Fruit fly (Drosophila melanogaster): ENCODE data around the gene Pfdn6.

DNA sequence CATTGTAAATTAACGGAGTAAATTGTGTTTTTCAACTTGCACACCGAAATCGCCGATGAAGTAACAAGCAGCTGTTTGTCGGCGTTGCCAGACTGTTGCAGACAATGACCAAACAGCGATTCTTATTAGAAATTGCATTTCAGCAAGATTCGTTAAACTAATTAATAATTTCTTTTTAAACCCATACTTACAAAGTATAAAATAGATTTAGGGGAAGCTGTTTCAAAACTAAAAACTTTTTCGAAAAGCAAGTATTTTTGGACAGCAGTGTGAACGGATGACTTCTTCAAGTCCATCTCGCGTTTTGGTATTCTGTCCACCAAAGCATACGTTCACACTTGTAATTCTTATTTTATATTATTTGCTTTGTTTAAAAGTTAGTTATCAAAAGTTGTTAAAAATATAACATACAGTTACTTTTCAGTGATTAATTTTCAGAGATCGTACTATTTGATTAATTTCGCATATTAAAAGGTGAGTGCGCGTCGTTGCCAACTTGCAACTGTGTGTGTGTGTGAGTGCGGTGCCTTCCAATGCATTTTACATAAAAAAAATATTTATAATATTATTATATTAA is 5.1 kb downstream of the Pfdn6 start, which contains the start of the genes CG8004 and RhoGDI:
- TF ChIP-seq Eip75B (GFP tag; optimal IDR thresholded peaks at IDR 0.05) (peak; percentile 61), CG8319 (GFP tag; optimal IDR thresholded peaks at IDR 0.05) (no peak), fd85E (GFP tag; optimal IDR thresholded peaks at IDR 0.05) (no peak), Blimp-1 (GFP tag; optimal IDR thresholded peaks at IDR 0.05) (no peak), CG6854 (GFP tag; optimal IDR thresholded peaks at IDR 0.05) (no peak), Eip93F (GFP tag; optimal IDR thresholded peaks at IDR 0.05) (peak; percentile 31), OdsH (GFP tag; optimal IDR thresholded peaks at IDR 0.05) (peak; percentile 63)

All from whole organism, prepupa.